Worm (Caenorhabditis elegans): Measurements from ENCODE around the gene C12D8.20.

Gene C12D8.20

ce11 chrV:10248255-10248979, 26.3 kb downstream of the C12D8.20 start, which contains the start of gene akt-1:
akt-1 (plus strand) TSS chrV:10248905.
- TF ChIP-seq unc-130 (tag; optimal IDR thresholded peaks at IDR 0.05) (no peak), efl-1 (optimal IDR thresholded peaks at IDR 0.05) (no peak), efl-1 (GFP tag; optimal IDR thresholded peaks at IDR 0.05 in 1 of 2) (peak in 1 of 2 experiments; percentile 49), tlp-1 (tag; optimal IDR thresholded peaks at IDR 0.05) (no peak), ama-1 (optimal IDR thresholded peaks at IDR 0.05) (peak; percentile 2), nhr-77 (tag; optimal IDR thresholded peaks at IDR 0.05) (no peak), ceh-63 (GFP tag; optimal IDR thresholded peaks at IDR 0.05) (no peak)

DNA sequence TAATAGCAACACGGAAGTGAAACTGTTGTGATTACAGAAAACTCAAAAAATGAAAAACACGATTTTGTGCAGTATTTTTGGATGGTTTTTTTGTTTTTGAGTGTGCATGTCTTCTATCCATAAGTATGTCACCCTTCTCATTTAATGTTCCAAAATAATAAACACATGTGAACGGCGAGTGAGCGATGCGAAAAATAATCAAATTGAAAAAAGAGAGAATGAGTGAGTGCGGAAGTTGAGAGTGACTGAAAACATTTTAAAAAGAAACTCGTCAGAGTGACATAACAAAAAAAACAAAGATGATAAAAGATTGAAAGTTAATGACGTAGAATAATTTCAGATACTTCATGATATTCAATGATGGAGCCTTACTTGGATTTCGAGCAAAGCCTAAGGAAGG, 27.4 kb downstream of the C12D8.20 start:
- no peak for TF ChIP-seq nhr-12 (tag; optimal IDR thresholded peaks at IDR 0.05)
- no peak for TF ChIP-seq sox-4 (tag; optimal IDR thresholded peaks at IDR 0.05)
- no peak for TF ChIP-seq unc-62 (GFP tag; optimal IDR thresholded peaks at IDR 0.05)
- no peak for TF ChIP-seq fos-1 (tag; optimal IDR thresholded peaks at IDR 0.05)
- TF ChIP-seq unc-130 (tag; optimal IDR thresholded peaks at IDR 0.05), result no peak
- no peak for TF ChIP-seq pag-3 (tag; optimal IDR thresholded peaks at IDR 0.05; ENCODE audit: borderline replicate concordance, insufficient read depth)
- TF ChIP-seq alr-1 (tag; optimal IDR thresholded peaks at IDR 0.05; ENCODE audit: borderline replicate concordance), result no peak
- TF ChIP-seq dsc-1 (tag; optimal IDR thresholded peaks at IDR 0.05), result no peak
- no peak for TF ChIP-seq lin-13 (GFP tag; optimal IDR thresholded peaks at IDR 0.05)
- no peak for TF ChIP-seq lin-15B (tag; optimal IDR thresholded peaks at IDR 0.05)
- TF ChIP-seq ceh-82 (tag; optimal IDR thresholded peaks at IDR 0.05), result no peak
- TF ChIP-seq sup-37 (GFP tag; optimal IDR thresholded peaks at IDR 0.05), result no peak
- TF ChIP-seq zag-1 (tag; optimal IDR thresholded peaks at IDR 0.05), result no peak
- no peak for TF ChIP-seq nhr-71 (tag; optimal IDR thresholded peaks at IDR 0.05)
- TF ChIP-seq elt-3 (tag; optimal IDR thresholded peaks at IDR 0.05), result no peak
- TF ChIP-seq mdl-1 (tag; optimal IDR thresholded peaks at IDR 0.05), result no peak
- TF ChIP-seq ztf-4 (tag; optimal IDR thresholded peaks at IDR 0.05), result no peak

- no peak for TF ChIP-seq pqm-1 (tag; optimal IDR thresholded peaks at IDR 0.05)
- TF ChIP-seq F16B12.6 (tag; optimal IDR thresholded peaks at IDR 0.05), result no peak
- no peak for TF ChIP-seq unc-130 (tag; optimal IDR thresholded peaks at IDR 0.05)
- TF ChIP-seq hlh-17 (GFP tag; optimal IDR thresholded peaks at IDR 0.05; ENCODE audit: borderline replicate concordance), result no peak
- no peak for TF ChIP-seq unc-98 (GFP tag; IDR thresholded peaks at IDR 0.05)
- no peak for TF ChIP-seq dpl-1 (GFP tag; optimal IDR thresholded peaks at IDR 0.05)
- TF ChIP-seq nhr-11 (tag; optimal IDR thresholded peaks at IDR 0.05), result no peak
- no peak for TF ChIP-seq unc-30 (tag; optimal IDR thresholded peaks at IDR 0.05)
These were observed 30.6 kb downstream of the C12D8.20 start for ce11 chrV:10252682-10253081.

DNA sequence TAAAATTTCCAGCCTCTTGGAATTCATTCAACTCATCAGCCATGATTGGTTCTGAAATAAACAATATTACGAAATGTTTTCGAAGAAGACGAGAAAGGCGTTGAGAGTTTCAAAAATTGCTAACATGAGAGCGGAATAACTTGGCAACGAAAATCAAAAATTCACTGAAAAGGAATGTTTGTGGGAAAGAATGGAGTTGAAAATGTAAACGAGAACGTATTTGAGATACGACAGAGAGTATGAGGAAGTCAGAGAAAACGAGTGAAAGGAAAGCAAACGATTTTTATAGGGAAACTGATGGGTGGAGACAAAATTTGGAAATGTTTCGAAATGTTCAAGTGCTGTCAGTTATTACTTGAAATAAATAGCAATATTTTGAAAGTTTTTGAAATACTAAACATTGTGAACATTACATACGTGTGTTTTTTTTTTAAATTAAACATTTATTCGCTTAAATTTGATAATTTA, 32.9 kb downstream of the C12D8.20 start, which contains the start of gene rop-1:
Gene rop-1 (minus strand): TSS at position 51 of the 468 bp plus-strand sequence.
- TF ChIP-seq lin-13 (GFP tag; optimal IDR thresholded peaks at IDR 0.05), result no peak
- TF ChIP-seq mep-1 (tag; optimal IDR thresholded peaks at IDR 0.05), result no peak
- no peak for TF ChIP-seq nhr-85 (tag)
- TF ChIP-seq grh-1 (GFP tag; IDR thresholded peaks at IDR 0.05), result no peak
- no peak for TF ChIP-seq tlp-1 (tag; optimal IDR thresholded peaks at IDR 0.05)
- peak; percentile 5 for TF ChIP-seq elt-2 (tag; optimal IDR thresholded peaks at IDR 0.05)
- no peak for TF ChIP-seq lin-39 (tag; optimal IDR thresholded peaks at IDR 0.05)
- TF ChIP-seq nhr-28 (tag; optimal IDR thresholded peaks at IDR 0.05), result no peak
- TF ChIP-seq hpl-2 (GFP tag; optimal IDR thresholded peaks at IDR 0.05), result no peak
- TF ChIP-seq lin-15B (tag; optimal IDR thresholded peaks at IDR 0.05), result no peak
- no peak for TF ChIP-seq C34B4.2 (tag; optimal IDR thresholded peaks at IDR 0.05)
- TF ChIP-seq hlh-4 (tag; optimal IDR thresholded peaks at IDR 0.05), result no peak
- no peak for TF ChIP-seq unc-98 (GFP tag; IDR thresholded peaks at IDR 0.05)
- TF ChIP-seq dsc-1 (tag; optimal IDR thresholded peaks at IDR 0.05), result no peak
- TF ChIP-seq lin-35 (GFP tag; optimal IDR thresholded peaks at IDR 0.05), result peak in 1 of 2 experiments; percentile 28
- TF ChIP-seq pqm-1 (tag; optimal IDR thresholded peaks at IDR 0.05), result no peak
- no peak for TF ChIP-seq fkh-4 (tag; optimal IDR thresholded peaks at IDR 0.05; ENCODE audit: borderline replicate concordance)
- TF ChIP-seq skn-1 (tag; optimal IDR thresholded peaks at IDR 0.05), result peak; percentile 67
- TF ChIP-seq swsn-7 (tag; optimal IDR thresholded peaks at IDR 0.05), result no peak
- TF ChIP-seq sup-37 (GFP tag; optimal IDR thresholded peaks at IDR 0.05), result no peak
- TF ChIP-seq blmp-1 (tag; optimal IDR thresholded peaks at IDR 0.05), result peak; percentile 89
- no peak for TF ChIP-seq hlh-17 (GFP tag; optimal IDR thresholded peaks at IDR 0.05; ENCODE audit: borderline replicate concordance)
- TF ChIP-seq jun-1 (tag; optimal IDR thresholded peaks at IDR 0.05), result no peak
- TF ChIP-seq ces-1 (GFP tag; optimal IDR thresholded peaks at IDR 0.05), result no peak
- no peak for TF ChIP-seq F16B12.6 (tag; optimal IDR thresholded peaks at IDR 0.05)
- TF ChIP-seq mab-9 (GFP tag; IDR thresholded peaks at IDR 0.05), result no peak
